Worm (Caenorhabditis elegans) whole organism, L2 larva: ENCODE measurements around the gene K09D9.14.

Experiments
- R02D3.7 ChIP-seq: fragments of 150-350 bp; optimal IDR thresholded peaks from 2 replicates; lab custom pipeline; 2014; ENCODE audit warnings: missing biosample characterization, missing genetic modification characterization
- ZK546.5 ChIP-seq: sonication (generic microtip); optimal IDR thresholded peaks from 2 replicates; lab custom pipeline; 2017; ENCODE audit warnings: missing biosample characterization, missing genetic modification characterization
- ceh-82 ChIP-seq: fragments of 150-350 bp; optimal IDR thresholded peaks from 2 replicates; lab custom pipeline; 2014; ENCODE audit warnings: missing biosample characterization, missing genetic modification characterization
- fos-1 ChIP-seq: fragments of 150-350 bp; optimal IDR thresholded peaks from 2 replicates; lab custom pipeline; 2014; ENCODE audit warnings: missing biosample characterization, missing genetic modification characterization
- lin-11 ChIP-seq: fragments of 150-350 bp; sonication (generic microtip); optimal IDR thresholded peaks from 2 replicates; lab custom pipeline; 2014; ENCODE audit warnings: missing biosample characterization, missing genetic modification characterization, inconsistent platforms, mixed read lengths
- lsy-2 ChIP-seq, 2 experiments: fragments of 150-350 bp in 1 of 2; sonication (generic microtip) in 1 of 2; optimal IDR thresholded peaks; 2 replicates each; lab custom pipeline; 2014 to 2017; ENCODE audit warnings: missing biosample characterization in 2 of 2, missing genetic modification characterization in 2 of 2
- mdl-1 ChIP-seq, 2 experiments: fragments of 150-350 bp in 1 of 2; sonication (generic microtip) in 1 of 2; optimal IDR thresholded peaks; 2 replicates each; lab custom pipeline; 2017; ENCODE audit warnings: missing biosample characterization in 2 of 2, missing genetic modification characterization in 2 of 2
- nhr-10 ChIP-seq: sonication (generic microtip); optimal IDR thresholded peaks from 2 replicates; lab custom pipeline; 2017; ENCODE audit warnings: missing biosample characterization, missing genetic modification characterization
- nhr-12 ChIP-seq: fragments of 150-350 bp; optimal IDR thresholded peaks from 2 replicates; lab custom pipeline; 2014; ENCODE audit warnings: missing biosample characterization, missing genetic modification characterization
- nhr-6 ChIP-seq: fragments of 150-350 bp; optimal IDR thresholded peaks from 2 replicates; lab custom pipeline; 2014; ENCODE audit warnings: missing biosample characterization, missing genetic modification characterization
- peb-1 ChIP-seq: fragments of 150-350 bp; optimal IDR thresholded peaks from 2 replicates; lab custom pipeline; 2014; ENCODE audit warnings: missing biosample characterization, missing genetic modification characterization
- skn-1 ChIP-seq: sonication (generic microtip); optimal IDR thresholded peaks from 2 replicates; lab custom pipeline; 2017; ENCODE audit warnings: missing biosample characterization, missing genetic modification characterization
- unc-62 ChIP-seq: fragments of 150-350 bp; optimal IDR thresholded peaks from 2 replicates; lab custom pipeline; 2014; ENCODE audit warnings: missing biosample characterization, missing genetic modification reagents, missing genetic modification characterization
- zag-1 ChIP-seq: fragments of 150-350 bp; optimal IDR thresholded peaks from 2 replicates; lab custom pipeline; 2014; ENCODE audit warnings: missing biosample characterization, missing genetic modification characterization

DNA sequence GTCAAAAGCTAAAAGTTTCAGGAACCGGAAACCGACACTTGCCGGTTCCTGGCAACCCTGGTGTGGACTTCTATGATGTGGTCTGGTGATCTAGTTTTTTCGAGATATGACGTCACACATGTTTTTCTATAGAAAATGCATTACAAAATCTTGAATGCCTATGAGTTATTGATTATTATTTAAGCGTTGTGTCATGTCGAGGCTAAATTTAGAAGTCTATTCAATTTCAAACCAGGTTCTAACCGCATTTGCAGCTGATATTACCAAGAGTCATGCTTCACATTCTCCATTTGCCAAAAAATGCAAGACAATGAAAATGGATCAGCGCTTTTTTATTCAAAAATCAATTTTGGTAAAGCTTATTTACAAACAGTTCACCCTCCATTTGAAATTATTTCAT lies 2.5 kb downstream of the K09D9.14 start, which contains the start of gene K09D9.3:
- TF ChIP-seq nhr-12 (tag; lab: Kevin White, UChicago) (no peak), lsy-2 (tag; optimal IDR thresholded peaks at IDR 0.05; lab: Kevin White, UChicago) (no peak), ZK546.5 (tag; lab: Kevin White, UChicago) (no peak), skn-1 (tag; lab: Kevin White, UChicago) (no peak), lin-11 (no peak), unc-62 (GFP tag; lab: Kevin White, UChicago) (no peak), mdl-1 (tag; optimal IDR thresholded peaks at IDR 0.05; lab: Kevin White, UChicago) (no peak), fos-1 (no peak), zag-1 (tag; lab: Kevin White, UChicago) (no peak), nhr-10 (tag; lab: Kevin White, UChicago) (no peak), R02D3.7 (tag; lab: Kevin White, UChicago) (no peak), peb-1 (no peak), ceh-82 (tag; lab: Kevin White, UChicago) (no peak), nhr-6 (tag; lab: Kevin White, UChicago) (no peak)
